Fruit fly (Drosophila melanogaster) whole organism, embryonic: Measurements from ENCODE around the gene CG9338.

Experiments
- ATbp ChIP-seq: fragments of 200-800 bp; sonication (Bioruptor generic); optimal IDR thresholded peaks from 2 replicates; lab custom pipeline; 2017; ENCODE audit warnings: missing biosample characterization, mild to moderate bottlenecking, missing genetic modification characterization, missing genetic modification reagents
- Awh ChIP-seq: fragments of 200-800 bp; sonication (Bioruptor generic); IDR thresholded peaks from 2 replicates; pipeline ENCODE4, ENCODE4 v1.3.6; 2022; ENCODE audit warnings: missing biosample characterization, missing genetic modification characterization
- CG10209 ChIP-seq: fragments of 200-800 bp; sonication (Bioruptor generic); optimal IDR thresholded peaks from 3 replicates; lab custom pipeline; 2017; ENCODE audit warnings: missing biosample characterization, mild to moderate bottlenecking, missing genetic modification characterization, missing genetic modification reagents
- CG10462 ChIP-seq: fragments of 200-800 bp; sonication (Bioruptor generic); optimal IDR thresholded peaks from 2 replicates; lab custom pipeline; 2016; ENCODE audit warnings: missing biosample characterization, missing genetic modification characterization
- CG10979 ChIP-seq: fragments of 200-800 bp; sonication (Bioruptor generic); optimal IDR thresholded peaks from 2 replicates; lab custom pipeline; 2018; ENCODE audit warnings: missing biosample characterization, mild to moderate bottlenecking, missing genetic modification characterization, moderate library complexity
- CG11504 ChIP-seq: fragments of 200-800 bp; sonication (Bioruptor generic); optimal IDR thresholded peaks from 3 replicates; lab custom pipeline; 2019; ENCODE audit warnings: missing biosample characterization, mild to moderate bottlenecking, missing genetic modification characterization, moderate library complexity
- CG12104 ChIP-seq: fragments of 200-800 bp; sonication (Bioruptor generic); optimal IDR thresholded peaks from 3 replicates; lab custom pipeline; 2016; ENCODE audit warnings: missing biosample characterization, missing genetic modification characterization
- CG12659 ChIP-seq: fragments of 200-800 bp; sonication (Bioruptor generic); optimal IDR thresholded peaks from 3 replicates; lab custom pipeline; 2017; ENCODE audit warnings: mild to moderate bottlenecking, missing biosample characterization, missing genetic modification reagents, missing genetic modification characterization
- CG14710 ChIP-seq: fragments of 200-800 bp; sonication (Bioruptor generic); optimal IDR thresholded peaks from 3 replicates; lab custom pipeline; 2019; ENCODE audit warnings: missing biosample characterization, mild to moderate bottlenecking, missing genetic modification characterization, moderate library complexity
- CG17328 ChIP-seq: fragments of 200-800 bp; sonication (Bioruptor generic); IDR thresholded peaks from 2 replicates; pipeline ENCODE4 v1.3.6; 2022; ENCODE audit warnings: missing biosample characterization, missing genetic modification characterization
- CG17359 ChIP-seq: fragments of 200-800 bp; sonication (Bioruptor generic); optimal IDR thresholded peaks from 3 replicates; lab custom pipeline; 2018; ENCODE audit warnings: missing biosample characterization, mild to moderate bottlenecking, missing genetic modification characterization, moderate library complexity
- CG17568 ChIP-seq: fragments of 200-800 bp; sonication (Bioruptor generic); optimal IDR thresholded peaks from 2 replicates; lab custom pipeline; 2018; ENCODE audit warnings: missing biosample characterization, mild to moderate bottlenecking, missing genetic modification characterization, moderate library complexity
- CG3726 ChIP-seq: fragments of 200-800 bp; sonication (Bioruptor generic); IDR thresholded peaks from 3 replicates; pipeline ENCODE4, ENCODE4 v1.3.6; 2022; ENCODE audit warnings: missing biosample characterization, missing genetic modification characterization
- CG8359 ChIP-seq: fragments of 200-800 bp; sonication (Bioruptor generic); optimal IDR thresholded peaks from 2 replicates; lab custom pipeline; 2017; ENCODE audit warnings: missing biosample characterization, mild to moderate bottlenecking, missing genetic modification characterization, borderline replicate concordance
- Chrac-16 ChIP-seq: fragments of 200-800 bp; sonication (Bioruptor generic); optimal IDR thresholded peaks from 3 replicates; lab custom pipeline; 2016; ENCODE audit warnings: missing biosample characterization, missing genetic modification characterization
- Dip3 ChIP-seq: fragments of 200-800 bp; sonication (Bioruptor generic); optimal IDR thresholded peaks from 3 replicates; lab custom pipeline; 2016; ENCODE audit warnings: missing biosample characterization, missing genetic modification characterization
- Drgx ChIP-seq: fragments of 200-800 bp; sonication (Bioruptor generic); IDR thresholded peaks from 2 replicates; pipeline ENCODE4 v1.3.6; 2022; ENCODE audit warnings: missing biosample characterization, missing genetic modification characterization
- Hr51 ChIP-seq, 2 experiments: fragments of 200-800 bp; sonication (Bioruptor generic); optimal IDR thresholded peaks; 2 replicates in 1 of 2; 3 replicates in 1 of 2; lab custom pipeline; 2016 to 2018; ENCODE audit warnings: missing biosample characterization in 2 of 2, missing genetic modification characterization in 2 of 2, mild to moderate bottlenecking in 1 of 2, moderate library complexity in 1 of 2
- MBD-R2 ChIP-seq: fragments of 200-800 bp; sonication (Bioruptor generic); IDR thresholded peaks from 2 replicates; pipeline ENCODE4 v1.3.6; 2022; ENCODE audit warnings: missing biosample characterization, missing genetic modification characterization
- Oli ChIP-seq: fragments of 200-800 bp; sonication (Bioruptor generic); optimal IDR thresholded peaks from 2 replicates; lab custom pipeline; 2018; ENCODE audit warnings: missing biosample characterization, mild to moderate bottlenecking, missing genetic modification characterization, moderate library complexity
- Poxn ChIP-seq: fragments of 200-800 bp; sonication (Bioruptor generic); IDR thresholded peaks from 2 replicates; pipeline ENCODE4 v1.3.6; 2022; ENCODE audit warnings: missing biosample characterization, missing genetic modification characterization
- Scr ChIP-seq: fragments of 200-800 bp; sonication (Bioruptor generic); IDR thresholded peaks from 2 replicates; pipeline ENCODE4 v1.3.6; 2022; ENCODE audit warnings: missing biosample characterization, missing genetic modification characterization; ENCODE audit not compliant: partially characterized antibody
- Sox102F ChIP-seq: fragments of 200-800 bp; sonication (Bioruptor generic); optimal IDR thresholded peaks from 2 replicates; lab custom pipeline; 2018; ENCODE audit warnings: missing biosample characterization, mild to moderate bottlenecking, missing genetic modification characterization, moderate library complexity
- Sry-β ChIP-seq: fragments of 200-800 bp; sonication (Bioruptor generic); optimal IDR thresholded peaks from 2 replicates; lab custom pipeline; 2018; ENCODE audit warnings: missing biosample characterization, mild to moderate bottlenecking, missing genetic modification characterization, moderate library complexity
- abd-A ChIP-seq: fragments of 200-800 bp; sonication (Bioruptor generic); optimal IDR thresholded peaks from 3 replicates; lab custom pipeline; 2019; ENCODE audit warnings: missing biosample characterization, mild to moderate bottlenecking, missing genetic modification characterization, moderate library complexity
- ase ChIP-seq: fragments of 200-800 bp; sonication (Bioruptor generic); IDR thresholded peaks from 3 replicates; pipeline ENCODE4 v1.3.6; 2022; ENCODE audit warnings: missing biosample characterization, missing genetic modification characterization
- bbx ChIP-seq: fragments of 200-800 bp; sonication (Bioruptor generic); IDR thresholded peaks from 2 replicates; pipeline ENCODE4 v1.3.6; 2022; ENCODE audit warnings: missing biosample characterization, missing genetic modification characterization; ENCODE audit not compliant: partially characterized antibody
- bcd ChIP-seq: fragments of 200-800 bp; sonication (Bioruptor generic); optimal IDR thresholded peaks from 2 replicates; lab custom pipeline; 2017; ENCODE audit warnings: missing biosample characterization, mild to moderate bottlenecking, missing genetic modification characterization
- ci ChIP-seq: fragments of 200-800 bp; sonication (Bioruptor generic); IDR thresholded peaks from 3 replicates; pipeline ENCODE4 v1.3.6; 2022; ENCODE audit warnings: missing biosample characterization, missing genetic modification characterization
- cwo ChIP-seq: fragments of 200-800 bp; sonication (Bioruptor generic); optimal IDR thresholded peaks from 3 replicates; lab custom pipeline; 2017; ENCODE audit warnings: missing biosample characterization, missing genetic modification characterization, mild to moderate bottlenecking, moderate library complexity, missing genetic modification reagents
- danr ChIP-seq: fragments of 200-800 bp; sonication (Bioruptor generic); IDR thresholded peaks from 2 replicates; pipeline ENCODE4 v1.3.6; 2022; ENCODE audit warnings: missing biosample characterization, missing genetic modification characterization
- disco-r ChIP-seq: fragments of 200-800 bp; sonication (Bioruptor generic); optimal IDR thresholded peaks from 2 replicates; lab custom pipeline; 2016; ENCODE audit warnings: missing biosample characterization, missing genetic modification characterization
- gem ChIP-seq: fragments of 200-800 bp; sonication (Bioruptor generic); optimal IDR thresholded peaks from 2 replicates; lab custom pipeline; 2019; ENCODE audit warnings: missing biosample characterization, mild to moderate bottlenecking, missing genetic modification characterization, moderate library complexity
- gsb-n ChIP-seq: fragments of 200-800 bp; sonication (Bioruptor generic); optimal IDR thresholded peaks from 3 replicates; lab custom pipeline; 2018; ENCODE audit warnings: missing biosample characterization, mild to moderate bottlenecking, missing genetic modification characterization
- hkb ChIP-seq, 2 experiments: fragments of 200-800 bp in 1 of 2; fragments of >200 bp in 1 of 2; sonication (Bioruptor generic) in 1 of 2; IDR thresholded peaks in 1 of 2; optimal IDR thresholded peaks in 1 of 2; 2 replicates each; pipeline versions ENCODE4 v1.3.6 to Lab custom; 2017 to 2022; ENCODE audit warnings: missing biosample characterization in 1 of 2, missing genetic modification characterization in 1 of 2
- ind ChIP-seq: fragments of 200-800 bp; sonication (Bioruptor generic); optimal IDR thresholded peaks from 3 replicates; lab custom pipeline; 2016; ENCODE audit warnings: missing biosample characterization, missing genetic modification characterization
- jumu ChIP-seq: fragments of 200-800 bp; sonication (Bioruptor generic); optimal IDR thresholded peaks from 3 replicates; lab custom pipeline; 2016; ENCODE audit warnings: missing biosample characterization, missing genetic modification characterization
- klu ChIP-seq: fragments of 200-800 bp; sonication (Bioruptor generic); IDR thresholded peaks from 2 replicates; pipeline ENCODE4 v1.3.6; 2022; ENCODE audit warnings: missing biosample characterization, missing genetic modification characterization
- lab ChIP-seq: fragments of 200-800 bp; sonication (Bioruptor generic); optimal IDR thresholded peaks from 3 replicates; lab custom pipeline; 2017; ENCODE audit warnings: missing biosample characterization, missing genetic modification characterization, mild to moderate bottlenecking, moderate library complexity, missing genetic modification reagents
- lmd ChIP-seq: fragments of 200-800 bp; sonication (Bioruptor generic); IDR thresholded peaks from 2 replicates; pipeline ENCODE4 v1.3.6; 2022; ENCODE audit warnings: missing biosample characterization, missing genetic modification characterization
- mam ChIP-seq: fragments of 200-800 bp; sonication (Bioruptor generic); optimal IDR thresholded peaks from 3 replicates; lab custom pipeline; 2016; ENCODE audit warnings: missing biosample characterization, missing genetic modification characterization
- p53 ChIP-seq: fragments of 200-800 bp; sonication (Bioruptor generic); optimal IDR thresholded peaks from 2 replicates; lab custom pipeline; 2016; ENCODE audit warnings: missing biosample characterization, missing genetic modification characterization
- pros ChIP-seq: fragments of 200-800 bp; sonication (Bioruptor generic); optimal IDR thresholded peaks from 3 replicates; lab custom pipeline; 2019; ENCODE audit warnings: missing biosample characterization, mild to moderate bottlenecking, missing genetic modification characterization, moderate library complexity
- row ChIP-seq: fragments of 200-800 bp; sonication (Bioruptor generic); IDR thresholded peaks from 3 replicates; pipeline ENCODE4 v1.3.6; 2022; ENCODE audit warnings: missing biosample characterization, missing genetic modification characterization
- seq ChIP-seq: fragments of 200-800 bp; sonication (Bioruptor generic); IDR thresholded peaks from 2 replicates; pipeline ENCODE4 v1.3.6; 2022; ENCODE audit warnings: missing biosample characterization, missing genetic modification characterization
- usp ChIP-seq: fragments of >200 bp; optimal IDR thresholded peaks from 2 replicates; lab custom pipeline; 2017; ENCODE audit warnings: missing biosample characterization, missing genetic modification characterization
- vfl ChIP-seq: fragments of 200-800 bp; sonication (Bioruptor generic); optimal IDR thresholded peaks from 2 replicates; lab custom pipeline; 2016; ENCODE audit warnings: missing biosample characterization, missing genetic modification characterization
- yki ChIP-seq: fragments of >200 bp; optimal IDR thresholded peaks from 3 replicates; lab custom pipeline; 2018
- zfh1 ChIP-seq: fragments of 200-800 bp; sonication (Bioruptor generic); IDR thresholded peaks from 3 replicates; pipeline ENCODE4 v1.3.6; 2022; ENCODE audit warnings: missing biosample characterization, missing genetic modification characterization
- zfh2 ChIP-seq: fragments of 200-800 bp; sonication (Bioruptor generic); optimal IDR thresholded peaks from 2 replicates; lab custom pipeline; 2016; ENCODE audit warnings: missing biosample characterization, missing genetic modification characterization

Gene CG9338

DNA sequence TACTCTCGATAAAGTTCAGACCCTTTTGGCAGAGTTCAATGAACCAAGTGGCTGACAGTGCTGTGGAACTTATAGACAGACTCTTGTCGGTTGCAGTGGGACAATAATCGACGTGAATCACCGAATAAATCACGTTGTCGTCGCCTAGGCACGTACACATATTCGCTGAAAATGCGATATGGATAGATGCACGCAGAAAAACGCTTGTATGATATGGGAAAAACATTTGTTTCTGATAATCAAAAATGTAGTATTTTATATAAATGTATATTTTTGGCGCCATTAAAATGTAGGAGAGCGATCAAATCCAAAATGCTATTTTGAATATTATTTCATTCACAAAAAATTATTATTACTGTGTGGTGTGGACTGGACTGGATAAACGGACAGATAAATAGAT lies 50.2 kb downstream of the CG9338 start (continued):
- TF ChIP-seq jumu (GFP tag; lab: Kevin White, UChicago) (no peak), ATbp (GFP tag; lab: Kevin White, UChicago) (peak; percentile 8), Scr (GFP tag; lab: Robert Waterston, UW) (no peak), CG12104 (GFP tag; lab: Kevin White, UChicago) (peak; percentile 32), disco-r (GFP tag; lab: Kevin White, UChicago) (no peak), ind (GFP tag; lab: Kevin White, UChicago) (peak; percentile 47), seq (peak; percentile 62), Hr51 (GFP tag; optimal IDR thresholded peaks at IDR 0.05; lab: Kevin White, UChicago) (peak in 1 of 2 experiments; percentile 65), CG17568 (GFP tag; lab: Kevin White, UChicago) (no peak), CG10462 (GFP tag; lab: Kevin White, UChicago) (no peak), CG12659 (GFP tag; lab: Kevin White, UChicago) (no peak), pros (GFP tag; lab: Kevin White, UChicago) (no peak), cwo (GFP tag; lab: Kevin White, UChicago) (peak; percentile 36), Sox102F (peak; percentile 65), CG10979 (tag; lab: Kevin White, UChicago) (peak; percentile 49), CG8359 (GFP tag; lab: Kevin White, UChicago) (no peak), hkb (optimal IDR thresholded peaks at IDR 0.05; lab: Kevin White, UChicago) (no peak), hkb (GFP tag; IDR thresholded peaks at IDR 0.05; lab: Robert Waterston, UW) (peak; percentile 51; the same call in 1 of the 2 replicates), Dip3 (GFP tag; lab: Kevin White, UChicago) (no peak), row (peak; percentile 66), p53 (GFP tag; lab: Kevin White, UChicago) (no peak), gem (peak; percentile 69), gsb-n (no peak), zfh1 (peak; percentile 51; the same call in 1 of the 3 replicates), MBD-R2 (GFP tag; lab: Robert Waterston, UW) (peak; percentile 16; the same call in 1 of the 2 replicates), abd-A (tag; lab: Kevin White, UChicago) (no peak), CG10209 (GFP tag; lab: Kevin White, UChicago) (peak; percentile 29), Drgx (peak; percentile 85), Poxn (GFP tag; lab: Robert Waterston, UW) (no peak), Awh (GFP tag; lab: Robert Waterston, UW) (no peak), vfl (GFP tag; lab: Kevin White, UChicago) (no peak), ase (GFP tag; lab: Robert Waterston, UW) (peak; percentile 44; the same call in 1 of the 3 replicates), danr (GFP tag; lab: Robert Waterston, UW) (no peak), zfh2 (GFP tag; lab: Kevin White, UChicago) (no peak), CG17359 (tag; lab: Kevin White, UChicago) (peak; percentile 25), yki (lab: Kevin White, UChicago) (no peak), ci (peak; percentile 54; the same call in 1 of the 3 replicates), Oli (tag; lab: Kevin White, UChicago) (peak; percentile 39), CG14710 (peak; percentile 5), bbx (GFP tag; lab: Robert Waterston, UW) (no peak), bcd (GFP tag; lab: Kevin White, UChicago) (peak; percentile 2), lmd (GFP tag; lab: Robert Waterston, UW) (peak; percentile 33; the same call in 1 of the 2 replicates), mam (peak; percentile 14), usp (GFP tag; lab: Kevin White, UChicago) (no peak), CG3726 (0 out of 3 replicates have a peak, but pooled peaks have one; percentile 26), lab (peak; percentile 71), klu (GFP tag; lab: Robert Waterston, UW) (0 out of 2 replicates have a peak, but pooled peaks have one; percentile 8), CG11504 (peak; percentile 52), CG17328 (GFP tag; lab: Robert Waterston, UW) (no peak), Chrac-16 (GFP tag; lab: Kevin White, UChicago) (peak; percentile 38), Sry-β (GFP tag; lab: Kevin White, UChicago) (no peak)
